Worm (Caenorhabditis elegans) whole organism, young adult: Measurements from ENCODE around the gene ZK666.15.

ENCODE experiments used
- B0336.3 ChIP-seq: fragments of 200-800 bp; sonication (Bioruptor generic); IDR thresholded peaks from 2 replicates; pipeline ENCODE4 v1.3.6; 2022; ENCODE audit warnings: missing genetic modification characterization, missing compliant biosample characterization
- F49E8.2 ChIP-seq: sonication (generic microtip); optimal IDR thresholded peaks from 3 replicates; lab custom pipeline; 2017; ENCODE audit warnings: missing genetic modification characterization, mild to moderate bottlenecking, missing compliant biosample characterization, antibody characterized with exemption, moderate library complexity; ENCODE audit not compliant: insufficient read depth
- T07F8.4 ChIP-seq: sonication (generic microtip); optimal IDR thresholded peaks from 2 replicates; lab custom pipeline; 2016; ENCODE audit warnings: mild to moderate bottlenecking, missing genetic modification characterization, moderate library complexity, missing compliant biosample characterization
- athp-1 ChIP-seq: sonication (generic microtip); optimal IDR thresholded peaks from 2 replicates; lab custom pipeline; 2017; ENCODE audit warnings: mild to moderate bottlenecking, missing genetic modification characterization, missing compliant biosample characterization
- snpc-4 ChIP-seq, 5 experiments: fragments of 150-350 bp in 1 of 5; sonication (generic microtip) in 4 of 5; optimal IDR thresholded peaks; 2 replicates each; lab custom pipeline; 2014 to 2018; ENCODE audit warnings: missing genetic modification characterization in 5 of 5, missing biosample characterization in 3 of 5, antibody characterized with exemption in 2 of 5, mild to moderate bottlenecking in 2 of 5, missing compliant biosample characterization in 2 of 5, missing genotype in 2 of 5, moderate library complexity in 2 of 5, missing genetic modification reagents in 1 of 5
- ztf-3 ChIP-seq: fragments of 200-800 bp; sonication (Bioruptor generic); optimal IDR thresholded peaks from 2 replicates; lab custom pipeline; 2018; ENCODE audit warnings: mild to moderate bottlenecking, missing genetic modification characterization, missing compliant biosample characterization

DNA sequence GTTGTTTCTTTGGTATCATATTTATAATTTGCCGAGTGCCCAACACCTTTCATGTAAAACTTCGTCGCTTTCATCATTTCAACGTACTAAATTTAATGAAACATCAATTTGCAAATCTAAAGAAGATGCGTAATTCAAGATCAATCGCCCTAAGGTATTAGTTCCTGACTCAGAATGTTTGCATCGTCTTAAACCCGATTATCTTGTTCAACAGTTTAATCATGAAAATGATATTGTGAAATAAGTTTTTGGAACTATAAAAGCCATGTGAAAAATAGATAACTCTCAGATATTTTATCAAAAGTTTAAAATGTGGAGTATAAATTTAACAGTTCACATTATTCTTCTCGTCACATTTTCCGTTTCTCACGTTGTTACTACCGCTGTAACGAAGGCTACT is 46.9 kb upstream of the ZK666.15 start, which contains the start of gene E04D5.4:
- TF ChIP-seq F49E8.2 (no peak), B0336.3 (no peak), snpc-4 (GFP tag; optimal IDR thresholded peaks at IDR 0.05; lab: Kevin White, UChicago) (no peak), snpc-4 (tag; optimal IDR thresholded peaks at IDR 0.05; lab: Kevin White, UChicago) (no peak), T07F8.4 (tag; lab: Kevin White, UChicago) (no peak), ztf-3 (GFP tag; lab: Kevin White, UChicago) (no peak), athp-1 (tag; lab: Kevin White, UChicago) (no peak)
